Worm (Caenorhabditis elegans): ENCODE results near the gene glb-13.

glb-13 gene

DNA sequence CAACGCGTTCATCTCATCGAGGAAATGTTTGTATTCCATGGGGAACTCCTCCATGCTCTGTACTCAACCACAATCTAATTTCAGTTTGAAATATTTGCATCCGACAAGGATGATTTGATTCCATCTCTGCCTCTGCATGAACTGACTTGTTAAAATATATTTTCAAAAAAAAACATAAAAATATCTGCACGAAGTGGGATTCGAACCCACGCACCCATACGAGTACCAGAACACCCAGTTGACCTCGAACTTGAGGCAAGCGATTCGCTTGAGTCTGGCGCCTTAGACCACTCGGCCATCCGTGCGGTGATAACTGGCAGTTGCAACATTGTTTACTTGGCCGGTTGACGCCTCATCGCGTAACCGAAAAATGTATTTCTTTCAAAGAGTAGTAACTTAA lies 30.4 kb downstream of the glb-13 start:
- peak; percentile 49 for TF ChIP-seq elt-2 (tag; optimal IDR thresholded peaks at IDR 0.05)
- peak; percentile 4 for TF ChIP-seq hmg-11 (tag; optimal IDR thresholded peaks at IDR 0.05)
- no peak for TF ChIP-seq nhr-28 (tag; optimal IDR thresholded peaks at IDR 0.05)
- no peak for TF ChIP-seq jun-1 (tag; optimal IDR thresholded peaks at IDR 0.05)
- peak; percentile 36 for TF ChIP-seq nhr-43 (tag; optimal IDR thresholded peaks at IDR 0.05; ENCODE audit: poor library complexity, severe bottlenecking)
- TF ChIP-seq nfya-1 (tag; optimal IDR thresholded peaks at IDR 0.05; ENCODE audit: insufficient read depth), result peak; percentile 26
- TF ChIP-seq skn-1 (tag; optimal IDR thresholded peaks at IDR 0.05), result peak; percentile 51

DNA sequence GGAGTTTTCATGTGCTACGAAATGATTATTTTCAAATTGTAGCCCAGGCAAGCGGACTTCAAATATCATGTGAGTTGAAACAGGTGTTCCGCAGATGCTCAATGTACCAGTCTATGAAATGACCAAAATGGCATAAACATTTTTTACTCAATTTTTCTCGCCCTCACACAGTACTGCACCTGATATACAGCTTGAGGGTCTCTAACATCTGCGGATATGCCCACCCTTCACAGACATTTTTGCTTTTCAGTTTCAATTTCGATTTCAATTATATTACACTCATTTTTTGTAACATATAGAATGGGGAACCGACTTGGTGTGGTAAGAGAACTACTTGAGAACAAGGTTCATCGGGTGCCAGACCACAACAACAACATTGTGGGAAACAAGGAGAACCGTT lies 31.5 kb downstream of the glb-13 start, which contains the start of gene F42F12.11:
F42F12.11 (plus strand) TSS at position 301 of the 400 bp plus-strand sequence.
- TF ChIP-seq pqm-1 (tag; optimal IDR thresholded peaks at IDR 0.05), result no peak
- TF ChIP-seq fkh-10 (GFP tag; optimal IDR thresholded peaks at IDR 0.05), result no peak
- no peak for TF ChIP-seq egl-27 (tag; optimal IDR thresholded peaks at IDR 0.05)
- no peak for TF ChIP-seq mml-1 (tag; optimal IDR thresholded peaks at IDR 0.05)
- TF ChIP-seq lin-39 (tag; optimal IDR thresholded peaks at IDR 0.05), result no peak
- no peak for TF ChIP-seq fos-1 (tag; optimal IDR thresholded peaks at IDR 0.05)
- no peak for TF ChIP-seq nhr-43 (tag; optimal IDR thresholded peaks at IDR 0.05; ENCODE audit: poor library complexity, severe bottlenecking)
- no peak for TF ChIP-seq nhr-23 (tag; optimal IDR thresholded peaks at IDR 0.05)
- no peak for TF ChIP-seq elt-3 (tag; optimal IDR thresholded peaks at IDR 0.05)
- TF ChIP-seq aly-2 (tag; optimal IDR thresholded peaks at IDR 0.05), result no peak
- no peak for TF ChIP-seq ztf-4 (tag; optimal IDR thresholded peaks at IDR 0.05)
- TF ChIP-seq unc-62 (GFP tag; optimal IDR thresholded peaks at IDR 0.05), result no peak
- no peak for TF ChIP-seq zag-1 (tag; optimal IDR thresholded peaks at IDR 0.05)
- TF ChIP-seq nhr-76 (tag; optimal IDR thresholded peaks at IDR 0.05), result no peak
- no peak for TF ChIP-seq nhr-12 (tag; optimal IDR thresholded peaks at IDR 0.05)
- no peak for TF ChIP-seq skn-1 (tag; optimal IDR thresholded peaks at IDR 0.05)
- TF ChIP-seq egl-5 (tag; optimal IDR thresholded peaks at IDR 0.05), result no peak
- TF ChIP-seq lsy-12 (tag; optimal IDR thresholded peaks at IDR 0.05), result no peak
- no peak for TF ChIP-seq daf-12 (tag; optimal IDR thresholded peaks at IDR 0.05)
- TF ChIP-seq nfya-1 (tag; optimal IDR thresholded peaks at IDR 0.05; ENCODE audit: insufficient read depth), result no peak

DNA sequence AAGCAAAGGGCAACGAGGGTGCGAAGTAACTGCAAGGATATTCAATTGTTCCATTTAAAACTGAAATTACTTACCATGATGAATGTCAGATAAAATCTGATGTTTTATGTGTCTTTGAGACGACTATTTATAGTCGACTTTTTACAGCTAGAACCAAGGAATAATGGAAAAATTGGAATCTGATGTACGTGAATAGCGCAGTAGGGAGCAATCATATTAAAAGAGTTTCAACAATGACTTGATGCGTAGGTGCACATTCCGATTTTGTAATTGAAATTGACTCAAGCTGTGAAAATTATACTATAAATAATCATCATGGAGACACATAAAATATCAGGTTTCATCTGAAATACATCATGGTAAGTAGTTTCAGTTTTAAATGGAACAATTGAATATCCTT lies 34.9 kb downstream of the glb-13 start, which contains the start of the genes nspc-9 and nspc-10:
nspc-9 (minus strand) TSS at position 101 of the 400 bp plus-strand sequence.
nspc-10 (plus strand) TSS at position 331 of the 400 bp plus-strand sequence.
- no peak for TF ChIP-seq mml-1 (tag; optimal IDR thresholded peaks at IDR 0.05)
- TF ChIP-seq nhr-28 (tag; optimal IDR thresholded peaks at IDR 0.05), result no peak
- TF ChIP-seq eor-1 (tag; optimal IDR thresholded peaks at IDR 0.05), result no peak
- TF ChIP-seq egl-5 (tag; optimal IDR thresholded peaks at IDR 0.05), result no peak

DNA sequence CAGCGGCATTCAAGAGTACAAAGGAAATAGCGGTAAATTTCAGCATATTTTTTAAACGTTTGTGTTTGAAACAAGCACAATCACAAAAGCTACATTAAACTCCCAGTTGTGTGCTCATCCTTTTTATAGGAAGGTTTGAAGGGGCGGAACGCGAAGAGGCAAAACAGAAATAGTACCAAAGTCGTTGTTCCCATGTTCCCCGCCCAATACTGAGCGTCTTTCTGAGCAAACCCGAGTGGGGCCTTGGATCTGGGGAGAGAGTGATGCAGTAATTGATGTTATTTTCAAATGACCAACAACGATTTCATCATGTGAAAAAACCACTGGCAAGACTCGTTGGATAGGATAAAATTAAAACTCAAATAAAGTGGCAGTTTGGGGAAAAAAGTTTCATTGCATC lies 36.9 kb downstream of the glb-13 start, which contains the start of gene zig-2:
zig-2 (minus strand) TSS at position 101 of the 400 bp plus-strand sequence.
- TF ChIP-seq lin-15B (tag; optimal IDR thresholded peaks at IDR 0.05), result no peak
- no peak for TF ChIP-seq egl-5 (tag; optimal IDR thresholded peaks at IDR 0.05)
- TF ChIP-seq elt-2 (tag; optimal IDR thresholded peaks at IDR 0.05), result no peak
- TF ChIP-seq jun-1 (tag; optimal IDR thresholded peaks at IDR 0.05), result no peak
- no peak for TF ChIP-seq pqm-1 (tag; optimal IDR thresholded peaks at IDR 0.05)
- no peak for TF ChIP-seq elt-3 (tag; optimal IDR thresholded peaks at IDR 0.05)
- TF ChIP-seq ceh-82 (tag; optimal IDR thresholded peaks at IDR 0.05), result no peak
- TF ChIP-seq ceh-16 (tag; optimal IDR thresholded peaks at IDR 0.05), result no peak
- TF ChIP-seq ceh-28 (tag; optimal IDR thresholded peaks at IDR 0.05), result no peak
- no peak for TF ChIP-seq pha-4 (tag; optimal IDR thresholded peaks at IDR 0.05)

DNA sequence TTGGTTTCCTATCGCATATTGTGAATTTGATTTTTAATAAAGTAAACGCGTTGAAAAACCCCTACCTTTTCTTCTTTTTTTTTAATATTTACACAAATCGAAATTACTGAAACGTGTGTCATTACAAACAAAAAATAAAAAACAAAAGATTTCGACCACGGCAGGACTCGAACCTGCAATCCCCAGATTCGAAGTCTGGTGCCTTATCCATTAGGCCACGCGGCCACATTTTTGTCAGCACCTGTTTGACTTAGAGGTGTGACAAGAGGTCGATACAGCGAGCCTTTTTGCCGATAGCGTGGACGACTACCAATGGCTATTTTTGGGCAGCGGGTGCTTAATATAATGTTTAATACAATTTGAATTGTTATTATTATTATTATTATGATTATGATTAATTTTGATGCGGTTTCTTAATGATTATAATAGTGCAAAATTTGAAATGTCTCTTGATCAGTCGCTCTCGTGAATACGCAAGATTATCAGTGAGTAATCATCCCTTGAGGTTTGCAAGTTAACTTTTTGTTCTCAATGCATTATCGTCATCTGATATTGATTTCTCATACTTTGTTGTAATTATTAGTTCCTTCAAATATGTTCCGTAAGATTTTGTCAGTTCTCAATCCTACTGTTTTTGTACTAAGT lies 40.2 kb downstream of the glb-13 start, which contains the start of gene srd-44:
srd-44 (plus strand) TSS at position 595 of the 645 bp plus-strand sequence.
- TF ChIP-seq egl-5 (tag; optimal IDR thresholded peaks at IDR 0.05), result no peak
- peak; percentile 10 for TF ChIP-seq nhr-43 (tag; optimal IDR thresholded peaks at IDR 0.05; ENCODE audit: poor library complexity, severe bottlenecking)
- TF ChIP-seq R02D3.7 (tag; optimal IDR thresholded peaks at IDR 0.05), result no peak
- TF ChIP-seq nhr-237 (tag; optimal IDR thresholded peaks at IDR 0.05), result no peak
